Worm (Caenorhabditis elegans) whole organism, late embryonic: ENCODE data around the gene klp-6.

Experiments used
- C38D4.7 ChIP-seq: fragments of 200-800 bp; sonication (Bioruptor generic); optimal IDR thresholded peaks from 2 replicates; lab custom pipeline; 2018; ENCODE audit warnings: mild to moderate bottlenecking, missing genetic modification characterization, moderate library complexity, missing compliant biosample characterization
- ceh-18 ChIP-seq: sonication (generic microtip); optimal IDR thresholded peaks from 2 replicates; lab custom pipeline; 2016; ENCODE audit warnings: missing genetic modification characterization, missing compliant biosample characterization
- ceh-9 ChIP-seq: sonication (generic microtip); optimal IDR thresholded peaks from 2 replicates; lab custom pipeline; 2016; ENCODE audit warnings: mild to moderate bottlenecking, missing genetic modification characterization, inconsistent platforms, missing compliant biosample characterization
- elt-2 ChIP-seq: sonication (generic microtip); optimal IDR thresholded peaks from 2 replicates; lab custom pipeline; 2016; ENCODE audit warnings: missing genetic modification reagents, missing genetic modification characterization, missing compliant biosample characterization
- fax-1 ChIP-seq: sonication (generic microtip); optimal IDR thresholded peaks from 2 replicates; lab custom pipeline; 2016; ENCODE audit warnings: missing genotype, missing genetic modification characterization, missing compliant biosample characterization
- fkh-10 ChIP-seq: fragments of 150-350 bp; optimal IDR thresholded peaks from 2 replicates; lab custom pipeline; 2014; ENCODE audit warnings: missing biosample characterization, missing genetic modification reagents, missing genetic modification characterization
- hlh-30 ChIP-seq: sonication (generic microtip); optimal IDR thresholded peaks from 2 replicates; lab custom pipeline; 2017; ENCODE audit warnings: antibody characterized with exemption, missing genetic modification characterization, missing compliant biosample characterization; ENCODE audit not compliant: insufficient read depth
- pqm-1 ChIP-seq: sonication (generic microtip); optimal IDR thresholded peaks from 2 replicates; lab custom pipeline; 2016; ENCODE audit warnings: missing genetic modification characterization, missing compliant biosample characterization
- unc-55 ChIP-seq: sonication (generic microtip); optimal IDR thresholded peaks from 2 replicates; lab custom pipeline; 2017; ENCODE audit warnings: missing biosample characterization, missing genetic modification reagents, missing genetic modification characterization

DNA sequence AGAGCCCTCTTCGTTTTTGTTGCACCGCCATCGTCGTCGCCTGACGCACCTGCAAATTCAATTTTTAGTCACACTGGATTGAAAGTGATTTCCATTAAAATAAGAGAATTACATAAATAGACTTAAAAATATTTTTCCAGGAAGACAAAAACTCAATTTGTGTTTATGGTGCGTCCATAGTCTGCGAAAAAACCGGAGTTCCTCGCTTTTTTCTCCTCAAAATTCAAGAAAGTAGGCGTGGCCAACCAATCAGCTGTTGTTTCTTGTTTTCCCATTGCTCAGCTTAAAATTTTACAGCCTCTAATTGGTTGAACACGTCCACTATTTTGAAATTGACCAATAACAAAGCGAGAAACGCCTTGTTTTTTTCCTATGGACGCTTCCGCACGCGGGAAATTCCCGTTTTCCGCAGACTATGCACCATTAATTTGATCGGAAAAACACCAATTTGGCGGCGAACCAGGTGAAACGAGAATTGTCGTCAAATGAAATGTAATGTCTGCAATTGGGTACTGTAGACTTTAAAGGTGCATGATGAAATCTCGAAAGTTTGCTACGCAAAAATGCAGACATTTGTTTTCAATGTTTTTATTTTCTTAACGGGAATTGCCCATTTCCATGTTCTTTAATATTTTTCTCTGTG is 46.2 kb upstream of the klp-6 start, which contains the start of gene C27F2.7:
- no peak for TF ChIP-seq fkh-10
- no peak for TF ChIP-seq C38D4.7
- TF ChIP-seq ceh-9 (tag; lab: Kevin White, UChicago) = no peak
- no peak for TF ChIP-seq pqm-1
- no peak for TF ChIP-seq fax-1 (tag; lab: Kevin White, UChicago)
- no peak for TF ChIP-seq elt-2 (tag; lab: Kevin White, UChicago)
- no peak for TF ChIP-seq ceh-18 (tag; lab: Kevin White, UChicago)
- TF ChIP-seq hlh-30 (tag; lab: Kevin White, UChicago) = no peak
- TF ChIP-seq unc-55 (GFP tag; lab: Kevin White, UChicago) = no peak
